Worm (Caenorhabditis elegans) whole organism, mixed stage, embryonic: Measurements from ENCODE around the gene T01B4.3.

Experiments
- blmp-1 ChIP-seq: fragments of 150-350 bp; optimal IDR thresholded peaks from 2 replicates; lab custom pipeline; 2014; ENCODE audit warnings: missing biosample characterization, missing genetic modification characterization
- elt-3 ChIP-seq: fragments of 150-350 bp; optimal IDR thresholded peaks from 2 replicates; lab custom pipeline; 2014; ENCODE audit warnings: missing biosample characterization, missing genetic modification characterization
- nhr-12 ChIP-seq: fragments of 150-350 bp; optimal IDR thresholded peaks from 2 replicates; lab custom pipeline; 2014; ENCODE audit warnings: missing biosample characterization, missing genetic modification characterization

DNA sequence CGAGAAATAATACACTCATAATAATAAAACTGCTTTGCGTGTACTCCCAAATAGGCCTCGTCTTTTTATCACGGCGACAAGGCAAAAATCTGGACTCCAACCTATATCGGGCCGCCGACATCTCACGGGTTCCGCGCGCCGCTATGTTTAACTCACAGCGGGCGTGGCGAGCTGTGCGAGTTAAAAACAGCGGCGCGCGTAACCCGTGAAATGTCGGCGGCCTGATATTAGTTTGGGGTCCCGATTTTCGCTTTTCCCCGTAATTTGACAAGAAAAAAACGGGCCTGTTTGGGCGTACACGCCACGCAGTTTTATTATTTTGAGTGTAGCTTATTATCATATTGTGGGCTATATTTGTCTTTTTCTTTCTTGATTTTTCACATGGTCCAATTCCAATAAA is 24.3 kb upstream of the T01B4.3 start:
- TF ChIP-seq blmp-1 (tag; lab: Kevin White, UChicago) (no peak), elt-3 (tag; lab: Kevin White, UChicago) (no peak), nhr-12 (tag; lab: Kevin White, UChicago) (no peak)
